Fruit fly (Drosophila melanogaster): Measurements from ENCODE around the gene Pxt.
A peak's percentile ranks its signal among the peaks of the same experiment; 100 is the strongest.

The Pxt gene

dm6 chr3R:17684854-17685253 is 34.4 kb upstream of the Pxt start, which contains the start of the genes CG31251 and CG31360 (continued):
- no peak for TF ChIP-seq CG9727 (GFP tag; optimal IDR thresholded peaks at IDR 0.05)
- no peak for TF ChIP-seq eyg (GFP tag; optimal IDR thresholded peaks at IDR 0.05)
- TF ChIP-seq nau (GFP tag; optimal IDR thresholded peaks at IDR 0.05), result no peak
- peak; percentile 11 for TF ChIP-seq CG2712 (tag; optimal IDR thresholded peaks at IDR 0.05)
- peak; percentile 37 for TF ChIP-seq CG14710 (tag; optimal IDR thresholded peaks at IDR 0.05)
- peak; percentile 57 for TF ChIP-seq lbe (GFP tag; optimal IDR thresholded peaks at IDR 0.05)
- TF ChIP-seq CG10209 (GFP tag; optimal IDR thresholded peaks at IDR 0.05), result no peak
- peak; percentile 29 for TF ChIP-seq Ets97D (GFP tag; optimal IDR thresholded peaks at IDR 0.05)
- no peak for TF ChIP-seq toy (GFP tag; IDR thresholded peaks at IDR 0.05)
- peak; percentile 88 for TF ChIP-seq hbn (GFP tag; IDR thresholded peaks at IDR 0.05; ENCODE audit: partially characterized antibody)
- TF ChIP-seq Scr (GFP tag; IDR thresholded peaks at IDR 0.05; ENCODE audit: partially characterized antibody), result peak; percentile 90
- peak; percentile 89 for TF ChIP-seq CG14860 (GFP tag; IDR thresholded peaks at IDR 0.05; ENCODE audit: partially characterized antibody)
- TF ChIP-seq CG9215 (GFP tag; IDR thresholded peaks at IDR 0.05), result no peak
- peak; percentile 32 for TF ChIP-seq CG2116 (GFP tag; optimal IDR thresholded peaks at IDR 0.05)
- peak; percentile 15 for TF ChIP-seq MESR4 (GFP tag; optimal IDR thresholded peaks at IDR 0.05)
- no peak for TF ChIP-seq CG15696 (tag; optimal IDR thresholded peaks at IDR 0.05)
- TF ChIP-seq Nf-YC (tag; optimal IDR thresholded peaks at IDR 0.05), result peak; percentile 48
- TF ChIP-seq HLH4C (GFP tag; IDR thresholded peaks at IDR 0.05; ENCODE audit: partially characterized antibody), result peak; percentile 94
- no peak for TF ChIP-seq otp (GFP tag; IDR thresholded peaks at IDR 0.05)
- peak; percentile 66 for TF ChIP-seq CG2129 (GFP tag; IDR thresholded peaks at IDR 0.05; ENCODE audit: partially characterized antibody)
- no peak for TF ChIP-seq Meics (GFP tag; optimal IDR thresholded peaks at IDR 0.05)
- no peak for TF ChIP-seq CG34422 (GFP tag; IDR thresholded peaks at IDR 0.05)
- TF ChIP-seq CG1647 (GFP tag; optimal IDR thresholded peaks at IDR 0.05), result no peak
- 0 out of 2 replicates have a peak, but pooled peaks have one; percentile 3 for TF ChIP-seq CG42726 (GFP tag; IDR thresholded peaks at IDR 0.05; ENCODE audit: partially characterized antibody)
- no peak for TF ChIP-seq Oli (tag; optimal IDR thresholded peaks at IDR 0.05)

- TF ChIP-seq amos (GFP tag; IDR thresholded peaks at IDR 0.05; ENCODE audit: partially characterized antibody) (peak; percentile 78), CG4424 (GFP tag; optimal IDR thresholded peaks at IDR 0.05) (peak; percentile 44), CG2129 (GFP tag; IDR thresholded peaks at IDR 0.05; ENCODE audit: partially characterized antibody) (peak; percentile 51), CG12659 (GFP tag; optimal IDR thresholded peaks at IDR 0.05) (peak; percentile 69), trem (tag; optimal IDR thresholded peaks at IDR 0.05) (peak; percentile 98), Dp (GFP tag; optimal IDR thresholded peaks at IDR 0.05) (peak; percentile 45), E2f2 (GFP tag; IDR thresholded peaks at IDR 0.05) (peak; percentile 32; the same call in 1 of the 2 replicates), CG9932 (GFP tag; IDR thresholded peaks at IDR 0.05) (peak; percentile 54; the same call in 1 of the 2 replicates), lola (GFP tag; optimal IDR thresholded peaks at IDR 0.05) (peak in 1 of 3 experiments; percentile 9), bab2 (GFP tag; optimal IDR thresholded peaks at IDR 0.05) (no peak), CG2120 (GFP tag; optimal IDR thresholded peaks at IDR 0.05) (peak; percentile 54), CG14860 (GFP tag; IDR thresholded peaks at IDR 0.05; ENCODE audit: partially characterized antibody) (0 out of 3 replicates have a peak, but pooled peaks have one; percentile 40), Ets97D (GFP tag; optimal IDR thresholded peaks at IDR 0.05) (peak; percentile 9), CG3847 (GFP tag; IDR thresholded peaks at IDR 0.05) (peak; percentile 22; the same call in 1 of the 2 replicates), Rfx (GFP tag; IDR thresholded peaks at IDR 0.05) (peak; percentile 29; the same call in 1 of the 2 replicates), Dref (GFP tag; IDR thresholded peaks at IDR 0.05) (peak; percentile 77), dpn (GFP tag; optimal IDR thresholded peaks at IDR 0.05) (peak in 1 of 2 experiments; percentile 37), CG34224 (GFP tag; IDR thresholded peaks at IDR 0.05; ENCODE audit: partially characterized antibody) (peak; percentile 83), Dad (GFP tag; optimal IDR thresholded peaks at IDR 0.05) (no peak), CG13424 (tag; optimal IDR thresholded peaks at IDR 0.05) (peak; percentile 49), CG32532 (GFP tag; IDR thresholded peaks at IDR 0.05) (peak; percentile 40; the same call in 1 of the 2 replicates), BEAF-32 (GFP tag; optimal IDR thresholded peaks at IDR 0.05) (peak; percentile 78), CG30020 (tag; optimal IDR thresholded peaks at IDR 0.05) (peak; percentile 33), CG7928 (GFP tag; optimal IDR thresholded peaks at IDR 0.05) (peak; percentile 90), stwl (tag; optimal IDR thresholded peaks at IDR 0.05) (peak; percentile 79), vvl (GFP tag; IDR thresholded peaks at IDR 0.05) (peak; percentile 39; the same call in 1 of the 2 replicates)
Observed at dm6 chr3R:17686875-17687274, 32.4 kb upstream of the Pxt start, which contains the start of gene CG31249. TSS of gene CG31249 (minus strand) at chr3R:17687071.

Measured in whole organism, embryonic.